Worm (Caenorhabditis elegans): ENCODE measurements around the gene daf-11.
A peak's percentile ranks its signal among the peaks of the same experiment; 100 is the strongest.

Gene daf-11

DNA sequence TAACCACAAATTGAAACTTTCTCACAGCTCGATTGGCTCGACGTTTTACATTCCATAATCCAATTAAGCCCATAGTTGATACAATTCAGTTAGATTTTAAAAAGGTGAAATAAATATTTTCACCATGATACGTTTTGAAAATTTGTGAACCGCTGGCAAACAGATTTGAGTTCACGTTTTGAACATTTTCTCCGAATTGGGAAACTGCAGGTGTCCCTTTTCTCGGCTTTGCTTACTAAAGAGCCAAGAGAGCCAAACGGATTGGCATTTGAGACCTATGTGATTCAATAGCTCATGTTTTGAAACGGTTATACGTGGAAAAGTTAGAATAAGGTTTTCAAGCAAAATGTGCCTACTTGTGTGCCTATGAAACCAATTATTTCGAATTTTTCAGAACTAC is 11.0 kb upstream of the daf-11 start, which contains the start of gene spe-42:
Gene spe-42 (minus strand): TSS at position 101 of the 400 bp plus-strand sequence.
- TF ChIP-seq fkh-2 (tag; optimal IDR thresholded peaks at IDR 0.05) (no peak), sea-2 (GFP tag; optimal IDR thresholded peaks at IDR 0.05) (no peak), elt-1 (tag; optimal IDR thresholded peaks at IDR 0.05) (no peak), nfya-1 (tag; optimal IDR thresholded peaks at IDR 0.05; ENCODE audit: insufficient read depth) (no peak), nhr-77 (tag; optimal IDR thresholded peaks at IDR 0.05) (no peak), nhr-28 (tag; optimal IDR thresholded peaks at IDR 0.05) (no peak), elt-3 (tag; optimal IDR thresholded peaks at IDR 0.05) (no peak), jun-1 (tag; optimal IDR thresholded peaks at IDR 0.05) (no peak), ZK546.5 (tag; optimal IDR thresholded peaks at IDR 0.05) (no peak), ceh-9 (tag; optimal IDR thresholded peaks at IDR 0.05) (no peak), lin-39 (tag; optimal IDR thresholded peaks at IDR 0.05) (no peak), nhr-76 (tag; optimal IDR thresholded peaks at IDR 0.05) (no peak), fkh-10 (GFP tag; optimal IDR thresholded peaks at IDR 0.05) (no peak), aly-2 (tag; optimal IDR thresholded peaks at IDR 0.05) (no peak), lin-15B (tag; optimal IDR thresholded peaks at IDR 0.05) (no peak), nhr-11 (tag; optimal IDR thresholded peaks at IDR 0.05) (no peak), eor-1 (tag; optimal IDR thresholded peaks at IDR 0.05) (no peak), R02D3.7 (tag; optimal IDR thresholded peaks at IDR 0.05) (no peak)

- TF ChIP-seq pqm-1 (tag; optimal IDR thresholded peaks at IDR 0.05) (no peak), lin-15B (tag; optimal IDR thresholded peaks at IDR 0.05) (peak; percentile 80), daf-12 (tag; optimal IDR thresholded peaks at IDR 0.05) (peak; percentile 51), nhr-76 (tag; optimal IDR thresholded peaks at IDR 0.05) (no peak), elt-2 (tag; optimal IDR thresholded peaks at IDR 0.05) (peak; percentile 10), fos-1 (tag; optimal IDR thresholded peaks at IDR 0.05) (no peak), ceh-16 (tag; optimal IDR thresholded peaks at IDR 0.05) (no peak), nfya-1 (tag; optimal IDR thresholded peaks at IDR 0.05; ENCODE audit: insufficient read depth) (peak; percentile 67), snpc-4 (tag; optimal IDR thresholded peaks at IDR 0.05) (peak; percentile 69), nhr-25 (tag; optimal IDR thresholded peaks at IDR 0.05) (peak; percentile 50), egl-5 (tag; optimal IDR thresholded peaks at IDR 0.05) (peak; percentile 42), nhr-23 (tag; optimal IDR thresholded peaks at IDR 0.05) (peak; percentile 73)
Observed at ce11 chrV:11733460-11733859, 7.6 kb upstream of the daf-11 start, which contains the start of gene npp-22. Gene npp-22, minus strand, starts transcription at chrV:11733472.

ce11 chrV:11732049-11732448 is 6.2 kb upstream of the daf-11 start:
- TF ChIP-seq R02D3.7 (tag; optimal IDR thresholded peaks at IDR 0.05) = no peak
- no peak for TF ChIP-seq daf-12 (tag; optimal IDR thresholded peaks at IDR 0.05)
- TF ChIP-seq jun-1 (tag; optimal IDR thresholded peaks at IDR 0.05) = no peak

ce11 chrV:11730060-11730459 is 4.2 kb upstream of the daf-11 start, which contains the start of gene rhr-2:
Gene rhr-2, minus strand, starts transcription at chrV:11730160.
- no peak for TF ChIP-seq lsy-12 (tag; optimal IDR thresholded peaks at IDR 0.05)
- no peak for TF ChIP-seq ceh-82 (tag; optimal IDR thresholded peaks at IDR 0.05)
- TF ChIP-seq ztf-11 (tag; optimal IDR thresholded peaks at IDR 0.05) = no peak
- no peak for TF ChIP-seq unc-39 (tag; optimal IDR thresholded peaks at IDR 0.05)
- TF ChIP-seq mdl-1 (tag; optimal IDR thresholded peaks at IDR 0.05) = no peak
- no peak for TF ChIP-seq pqm-1 (tag; optimal IDR thresholded peaks at IDR 0.05)
- no peak for TF ChIP-seq lin-15B (tag; optimal IDR thresholded peaks at IDR 0.05)
- no peak for TF ChIP-seq pha-4 (tag; optimal IDR thresholded peaks at IDR 0.05)
- no peak for TF ChIP-seq daf-12 (tag; optimal IDR thresholded peaks at IDR 0.05)
- no peak for TF ChIP-seq aly-2 (tag; optimal IDR thresholded peaks at IDR 0.05)
- no peak for TF ChIP-seq nhr-28 (tag; optimal IDR thresholded peaks at IDR 0.05)

ce11 chrV:11722858-11723257 is 3.0 kb downstream of the daf-11 start:
- no peak for TF ChIP-seq pqm-1 (tag; optimal IDR thresholded peaks at IDR 0.05)
- TF ChIP-seq nfya-1 (tag; optimal IDR thresholded peaks at IDR 0.05; ENCODE audit: insufficient read depth) = no peak
- no peak for TF ChIP-seq unc-62 (GFP tag; optimal IDR thresholded peaks at IDR 0.05)
- no peak for TF ChIP-seq nhr-12 (tag; optimal IDR thresholded peaks at IDR 0.05)
- TF ChIP-seq nhr-77 (tag; optimal IDR thresholded peaks at IDR 0.05) = no peak
- no peak for TF ChIP-seq ceh-28 (tag; optimal IDR thresholded peaks at IDR 0.05)
- no peak for TF ChIP-seq ceh-16 (tag; optimal IDR thresholded peaks at IDR 0.05)
- TF ChIP-seq skn-1 (tag; optimal IDR thresholded peaks at IDR 0.05) = no peak
- TF ChIP-seq unc-39 (tag; optimal IDR thresholded peaks at IDR 0.05) = no peak
- no peak for TF ChIP-seq nhr-28 (tag; optimal IDR thresholded peaks at IDR 0.05)
- no peak for TF ChIP-seq ceh-82 (tag; optimal IDR thresholded peaks at IDR 0.05)
- no peak for TF ChIP-seq nhr-76 (tag; optimal IDR thresholded peaks at IDR 0.05)
- TF ChIP-seq ama-1 (optimal IDR thresholded peaks at IDR 0.05) = no peak
- TF ChIP-seq mml-1 (tag; optimal IDR thresholded peaks at IDR 0.05) = no peak
- TF ChIP-seq nhr-237 (tag; optimal IDR thresholded peaks at IDR 0.05) = no peak
- no peak for TF ChIP-seq fos-1 (tag; optimal IDR thresholded peaks at IDR 0.05)
- no peak for TF ChIP-seq sea-2 (GFP tag; optimal IDR thresholded peaks at IDR 0.05)
